Fruit fly (Drosophila melanogaster) whole organism, wandering third instar larva: ENCODE measurements around the gene CG1529.

Experiments
- CG9705 ChIP-seq: fragments of 200-800 bp; sonication (Bioruptor generic); optimal IDR thresholded peaks from 2 replicates; lab custom pipeline; 2018; ENCODE audit warnings: missing biosample characterization, mild to moderate bottlenecking, missing genetic modification characterization
- Dfd ChIP-seq: fragments of >200 bp; optimal IDR thresholded peaks from 2 replicates; lab custom pipeline; 2017; ENCODE audit warnings: missing biosample characterization, missing genetic modification characterization
- GATAd ChIP-seq: sonication (Bioruptor generic); optimal IDR thresholded peaks from 2 replicates; lab custom pipeline; 2016; ENCODE audit warnings: missing biosample characterization, missing genetic modification characterization
- HLH106 ChIP-seq: fragments of 200-800 bp; optimal IDR thresholded peaks from 3 replicates; lab custom pipeline; 2019; ENCODE audit warnings: missing biosample characterization, mild to moderate bottlenecking, missing genetic modification characterization, moderate library complexity
- Mio ChIP-seq: sonication (Bioruptor generic); optimal IDR thresholded peaks from 2 replicates; lab custom pipeline; 2016; ENCODE audit warnings: missing biosample characterization, missing genetic modification characterization
- Rel ChIP-seq, 2 experiments: fragments of 200-800 bp; sonication (Bioruptor generic) in 1 of 2; optimal IDR thresholded peaks; 2 replicates in 1 of 2; 3 replicates in 1 of 2; lab custom pipeline; 2016 to 2019; ENCODE audit warnings: mild to moderate bottlenecking in 2 of 2, missing biosample characterization in 2 of 2, missing genetic modification characterization in 2 of 2, moderate library complexity in 1 of 2
- dmrt93B ChIP-seq: fragments of 200-800 bp; sonication (Bioruptor generic); optimal IDR thresholded peaks from 2 replicates; lab custom pipeline; 2018; ENCODE audit warnings: missing biosample characterization, mild to moderate bottlenecking, missing genetic modification characterization
- dsf ChIP-seq: sonication (Bioruptor generic); optimal IDR thresholded peaks from 2 replicates; lab custom pipeline; 2016; ENCODE audit warnings: missing biosample characterization, missing genetic modification characterization, borderline replicate concordance
- fru ChIP-seq: fragments of 200-800 bp; sonication (Bioruptor generic); optimal IDR thresholded peaks from 3 replicates; lab custom pipeline; 2016; ENCODE audit warnings: missing biosample characterization, mild to moderate bottlenecking, missing genetic modification characterization
- h ChIP-seq: fragments of 200-800 bp; sonication (Bioruptor generic); optimal IDR thresholded peaks from 3 replicates; lab custom pipeline; 2016; ENCODE audit warnings: missing biosample characterization, mild to moderate bottlenecking, missing genetic modification characterization
- lola ChIP-seq: fragments of >200 bp; optimal IDR thresholded peaks from 2 replicates; lab custom pipeline; 2017; ENCODE audit warnings: missing biosample characterization, missing genetic modification characterization
- pan ChIP-seq: fragments of >200 bp; optimal IDR thresholded peaks from 2 replicates; lab custom pipeline; 2017
- tai ChIP-seq: sonication (Bioruptor generic); optimal IDR thresholded peaks from 2 replicates; lab custom pipeline; 2016; ENCODE audit warnings: missing biosample characterization, missing genetic modification characterization
- usp ChIP-seq: fragments of >200 bp; optimal IDR thresholded peaks from 2 replicates; lab custom pipeline; 2017; ENCODE audit warnings: missing biosample characterization, missing genetic modification characterization

- TF ChIP-seq h (GFP tag; lab: Kevin White, UChicago), result peak; percentile 98
- TF ChIP-seq CG9705, result peak; percentile 85
- TF ChIP-seq fru (GFP tag; lab: Kevin White, UChicago), result peak; percentile 94
- peak; percentile 71 for TF ChIP-seq dsf (GFP tag; lab: Kevin White, UChicago)
- no peak for TF ChIP-seq usp (GFP tag; lab: Kevin White, UChicago)
- TF ChIP-seq HLH106 (tag; lab: Kevin White, UChicago), result peak; percentile 94
- no peak for TF ChIP-seq lola (GFP tag; lab: Kevin White, UChicago)
- no peak for TF ChIP-seq pan (lab: Kevin White, UChicago)
- TF ChIP-seq GATAd (GFP tag; lab: Kevin White, UChicago), result peak; percentile 87
- peak; percentile 83 for TF ChIP-seq Mio (GFP tag; lab: Kevin White, UChicago)
- TF ChIP-seq tai (GFP tag; lab: Kevin White, UChicago), result peak; percentile 91
- TF ChIP-seq Dfd (GFP tag; lab: Kevin White, UChicago), result no peak
- TF ChIP-seq Rel (GFP tag; optimal IDR thresholded peaks at IDR 0.05; lab: Kevin White, UChicago), result peak; percentile 91
- peak; percentile 91 for TF ChIP-seq Rel (tag; optimal IDR thresholded peaks at IDR 0.05; lab: Kevin White, UChicago)
- TF ChIP-seq dmrt93B (GFP tag; lab: Kevin White, UChicago), result peak; percentile 91
Observed at dm6 chrX:21064927-21065326, 33.2 kb upstream of the CG1529 start.
